Worm (Caenorhabditis elegans): Measurements from ENCODE around the gene sta-2.

ce11 chrV:9692649-9693112 is 48.3 kb upstream of the sta-2 start, which contains the start of gene ZK287.7:
- TF ChIP-seq nhr-11 (tag; optimal IDR thresholded peaks at IDR 0.05) (no peak), nhr-21 (tag; optimal IDR thresholded peaks at IDR 0.05) (no peak), ceh-82 (tag; optimal IDR thresholded peaks at IDR 0.05) (no peak), fos-1 (tag; optimal IDR thresholded peaks at IDR 0.05) (no peak), aly-2 (tag; optimal IDR thresholded peaks at IDR 0.05) (no peak), nhr-12 (tag; optimal IDR thresholded peaks at IDR 0.05) (no peak), sem-4 (tag; optimal IDR thresholded peaks at IDR 0.05) (no peak), elt-1 (tag; optimal IDR thresholded peaks at IDR 0.05) (no peak)
